Worm (Caenorhabditis elegans): Measurements from ENCODE around the gene str-101.

DNA sequence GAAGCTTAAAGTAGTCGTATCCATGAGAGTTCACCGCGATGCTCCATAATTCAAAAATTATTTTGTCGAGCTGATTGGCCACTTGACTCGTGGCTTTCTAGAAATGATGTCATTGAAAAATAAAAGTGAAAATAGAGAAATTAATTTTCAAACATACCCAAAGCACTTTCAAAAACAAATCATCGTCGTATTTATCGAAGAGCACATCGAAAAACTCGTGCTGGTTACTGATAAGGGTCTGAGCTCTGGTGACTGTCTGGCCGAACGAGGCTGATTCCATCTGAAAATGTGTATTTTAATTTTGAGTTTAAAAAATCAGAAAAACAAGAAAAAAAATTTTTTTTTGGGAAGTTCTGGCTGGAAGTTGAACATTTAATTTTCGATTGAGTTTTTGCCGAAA, 587 bp upstream of the str-101 start:
- TF ChIP-seq flt-1 (GFP tag; IDR thresholded peaks at IDR 0.05) (no peak), ref-1 (GFP tag; conservative IDR thresholded peaks at IDR 0.05) (no peak), ztf-23 (GFP tag; IDR thresholded peaks at IDR 0.05) (no peak), tab-1 (GFP tag; IDR thresholded peaks at IDR 0.05) (no peak), cog-1 (tag; optimal IDR thresholded peaks at IDR 0.05) (no peak), klf-2 (GFP tag; conservative IDR thresholded peaks at IDR 0.05) (no peak), T22C8.4 (GFP tag; IDR thresholded peaks at IDR 0.05) (no peak), med-1 (GFP tag; optimal IDR thresholded peaks at IDR 0.05; ENCODE audit: insufficient read depth) (no peak), ztf-29 (GFP tag; IDR thresholded peaks at IDR 0.05) (no peak)

All from whole organism, midembryonic.